Worm (Caenorhabditis elegans): Measurements from ENCODE around the gene agt-1.

DNA sequence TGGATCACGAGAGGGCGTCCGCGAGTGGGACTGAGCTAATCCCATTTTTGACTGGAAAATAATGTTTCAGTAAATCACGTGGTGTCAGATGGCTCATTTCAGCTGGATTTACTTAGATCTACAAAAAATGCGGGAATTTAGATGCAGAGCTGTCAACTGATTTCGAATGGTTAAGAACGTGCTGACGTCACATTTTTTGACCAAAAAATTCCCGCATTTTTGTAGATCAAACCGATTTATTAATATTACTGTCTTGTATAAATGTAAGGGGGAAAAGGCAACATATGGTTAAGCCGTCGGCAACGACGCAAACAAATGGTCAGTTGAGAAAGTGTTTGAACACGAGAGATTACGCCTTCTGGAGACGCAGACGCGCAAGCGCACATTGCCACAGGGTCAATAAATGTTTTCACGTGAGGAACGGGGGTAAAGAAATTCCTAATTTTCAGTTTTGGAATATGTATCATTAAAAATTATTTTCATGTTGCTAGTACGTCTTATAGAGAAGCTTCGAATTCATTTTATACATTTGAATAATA is 43.7 kb upstream of the agt-1 start, which contains the start of gene gcl-1:
- TF ChIP-seq ztf-23 (GFP tag; IDR thresholded peaks at IDR 0.05) (no peak), klf-2 (GFP tag; conservative IDR thresholded peaks at IDR 0.05) (no peak), ztf-29 (GFP tag; IDR thresholded peaks at IDR 0.05) (peak; percentile 57; the same call in 1 of the 2 replicates), cog-1 (tag; optimal IDR thresholded peaks at IDR 0.05) (peak; percentile 28), ref-1 (GFP tag; conservative IDR thresholded peaks at IDR 0.05) (no peak), tab-1 (GFP tag; IDR thresholded peaks at IDR 0.05) (no peak)

Data from whole organism, midembryonic.